Worm (Caenorhabditis elegans) whole organism, L4 larva: Measurements from ENCODE around the gene best-1.

Source experiments
- aha-1 ChIP-seq: fragments of 150-350 bp; peaks from one replicate; lab custom pipeline; 2014; ENCODE audit warnings: missing biosample characterization, missing genetic modification characterization
- ama-1 ChIP-seq: fragments of 150-350 bp; optimal IDR thresholded peaks from 2 replicates; lab custom pipeline; 2014; ENCODE audit warnings: inconsistent platforms, mixed read lengths
- arid-1 ChIP-seq: fragments of 200-800 bp; sonication (Bioruptor generic); conservative IDR thresholded peaks from 2 replicates; pipeline ENCODE4 v1.3.6; 2022; ENCODE audit warnings: missing genetic modification reagents, missing genetic modification characterization, missing compliant biosample characterization
- ceh-62 ChIP-seq: sonication (generic microtip); optimal IDR thresholded peaks from 2 replicates; lab custom pipeline; 2017; ENCODE audit warnings: missing biosample characterization, missing genetic modification characterization
- daf-12 ChIP-seq: fragments of 150-350 bp; optimal IDR thresholded peaks from 2 replicates; lab custom pipeline; 2014; ENCODE audit warnings: missing biosample characterization, missing genetic modification reagents, missing genetic modification characterization
- dpl-1 ChIP-seq: fragments of 150-350 bp; optimal IDR thresholded peaks from 2 replicates; lab custom pipeline; 2014; ENCODE audit warnings: missing biosample characterization, missing genetic modification reagents, missing genetic modification characterization
- unc-39 ChIP-seq: sonication (generic microtip); optimal IDR thresholded peaks from 2 replicates; lab custom pipeline; 2017; ENCODE audit warnings: missing biosample characterization, missing genetic modification characterization

Gene best-1

DNA sequence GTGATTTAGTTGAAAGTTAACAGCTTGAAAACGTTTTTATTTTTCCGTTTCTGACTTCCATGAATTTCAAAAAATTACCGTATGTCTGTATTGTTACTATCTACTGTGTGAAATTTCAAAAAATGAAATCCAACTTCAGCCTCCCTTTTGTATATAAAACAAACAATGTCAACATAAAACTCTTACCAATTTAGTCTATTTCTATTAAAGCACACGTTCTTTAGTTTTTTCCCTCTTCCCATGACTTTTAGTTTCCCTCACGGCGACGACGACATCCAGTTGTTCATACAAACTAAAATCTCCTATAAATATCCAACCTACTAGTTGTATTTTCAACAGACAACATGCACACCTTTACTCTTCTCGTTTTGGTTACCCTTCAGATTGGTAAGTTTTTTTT, 50.3 kb downstream of the best-1 start, which contains the start of gene scl-3:
scl-3 (plus strand) TSS at position 301 of the 400 bp plus-strand sequence.
- TF ChIP-seq daf-12, result no peak
- TF ChIP-seq unc-39 (tag; lab: Kevin White, UChicago), result no peak
- no peak for TF ChIP-seq arid-1
- TF ChIP-seq dpl-1 (GFP tag; lab: Kevin White, UChicago), result no peak
- TF ChIP-seq ama-1 (lab: Kevin White, UChicago), result no peak
- no peak for TF ChIP-seq ceh-62 (tag; lab: Kevin White, UChicago)
- TF ChIP-seq aha-1, result peak; percentile 20
